Worm (Caenorhabditis elegans): Measurements from ENCODE around the gene Y81B9A.2.

Y81B9A.2 gene

ce11 chrX:9213873-9214341 lies 30.0 kb downstream of the Y81B9A.2 start, which contains the start of gene C35B8.3:
TSS of gene C35B8.3 (plus strand) at chrX:9213923.
- TF ChIP-seq fos-1 (tag; optimal IDR thresholded peaks at IDR 0.05) = no peak
- peak; percentile 80 for TF ChIP-seq nhr-23 (tag; optimal IDR thresholded peaks at IDR 0.05)
- TF ChIP-seq elt-2 (tag; optimal IDR thresholded peaks at IDR 0.05) = peak; percentile 86
- no peak for TF ChIP-seq egl-5 (tag; optimal IDR thresholded peaks at IDR 0.05)
- TF ChIP-seq pha-4 (tag; optimal IDR thresholded peaks at IDR 0.05) = peak; percentile 31
- no peak for TF ChIP-seq nhr-237 (tag; optimal IDR thresholded peaks at IDR 0.05)
- peak; percentile 54 for TF ChIP-seq pqm-1 (tag; optimal IDR thresholded peaks at IDR 0.05)
- peak; percentile 18 for TF ChIP-seq ceh-28 (tag; optimal IDR thresholded peaks at IDR 0.05)
- TF ChIP-seq lsy-12 (tag; optimal IDR thresholded peaks at IDR 0.05) = peak; percentile 7
- TF ChIP-seq nhr-43 (tag; optimal IDR thresholded peaks at IDR 0.05; ENCODE audit: poor library complexity, severe bottlenecking) = peak; percentile 69
- TF ChIP-seq nhr-25 (tag; optimal IDR thresholded peaks at IDR 0.05) = peak; percentile 52
- TF ChIP-seq jun-1 (tag; optimal IDR thresholded peaks at IDR 0.05) = peak; percentile 76
- TF ChIP-seq mdl-1 (tag; optimal IDR thresholded peaks at IDR 0.05) = peak; percentile 46
- no peak for TF ChIP-seq mml-1 (tag; optimal IDR thresholded peaks at IDR 0.05)

ce11 chrX:9225273-9225672 lies 41.3 kb downstream of the Y81B9A.2 start:
- TF ChIP-seq tbx-2 (tag; optimal IDR thresholded peaks at IDR 0.05) (no peak), egl-27 (tag; optimal IDR thresholded peaks at IDR 0.05) (peak; percentile 53), nhr-23 (tag; optimal IDR thresholded peaks at IDR 0.05) (peak; percentile 11), ZK546.5 (tag; optimal IDR thresholded peaks at IDR 0.05) (no peak), pha-4 (tag; optimal IDR thresholded peaks at IDR 0.05) (peak; percentile 69), nhr-25 (tag; optimal IDR thresholded peaks at IDR 0.05) (peak; percentile 68), nhr-28 (tag; optimal IDR thresholded peaks at IDR 0.05) (no peak), egl-5 (tag; optimal IDR thresholded peaks at IDR 0.05) (no peak), nhr-43 (tag; optimal IDR thresholded peaks at IDR 0.05; ENCODE audit: poor library complexity, severe bottlenecking) (peak; percentile 20), ztf-11 (tag; optimal IDR thresholded peaks at IDR 0.05) (no peak), hmg-11 (tag; optimal IDR thresholded peaks at IDR 0.05) (peak; percentile 19), nhr-76 (tag; optimal IDR thresholded peaks at IDR 0.05) (no peak), elt-1 (tag; optimal IDR thresholded peaks at IDR 0.05) (peak; percentile 1), pqm-1 (tag; optimal IDR thresholded peaks at IDR 0.05) (peak; percentile 45), ceh-16 (tag; optimal IDR thresholded peaks at IDR 0.05) (no peak), elt-2 (tag; optimal IDR thresholded peaks at IDR 0.05) (peak; percentile 60), lsy-12 (tag; optimal IDR thresholded peaks at IDR 0.05) (peak; percentile 15), jun-1 (tag; optimal IDR thresholded peaks at IDR 0.05) (peak; percentile 14)

ce11 chrX:9226904-9227303 lies 43.0 kb downstream of the Y81B9A.2 start:
- TF ChIP-seq aly-2 (tag; optimal IDR thresholded peaks at IDR 0.05) (no peak), nhr-77 (tag; optimal IDR thresholded peaks at IDR 0.05) (no peak), ceh-82 (tag; optimal IDR thresholded peaks at IDR 0.05) (no peak), nhr-23 (tag; optimal IDR thresholded peaks at IDR 0.05) (peak; percentile 55), pha-4 (tag; optimal IDR thresholded peaks at IDR 0.05) (peak; percentile 11), lin-15B (tag; optimal IDR thresholded peaks at IDR 0.05) (no peak)

ce11 chrX:9228441-9228840 lies 44.5 kb downstream of the Y81B9A.2 start:
- TF ChIP-seq elt-3 (tag; optimal IDR thresholded peaks at IDR 0.05) (peak in 1 of 3 experiments; percentile 21), egl-27 (tag; optimal IDR thresholded peaks at IDR 0.05) (no peak), aly-2 (tag; optimal IDR thresholded peaks at IDR 0.05) (no peak), hmg-11 (tag; optimal IDR thresholded peaks at IDR 0.05) (no peak), egl-5 (tag; optimal IDR thresholded peaks at IDR 0.05) (peak; percentile 55), lin-39 (tag; optimal IDR thresholded peaks at IDR 0.05) (no peak), unc-39 (tag; optimal IDR thresholded peaks at IDR 0.05) (no peak), zag-1 (tag; optimal IDR thresholded peaks at IDR 0.05) (no peak), elt-1 (tag; optimal IDR thresholded peaks at IDR 0.05) (peak; percentile 86), nhr-11 (tag; optimal IDR thresholded peaks at IDR 0.05) (no peak), fkh-10 (GFP tag; optimal IDR thresholded peaks at IDR 0.05) (no peak), ceh-9 (tag; optimal IDR thresholded peaks at IDR 0.05) (no peak), mdl-1 (tag; optimal IDR thresholded peaks at IDR 0.05) (no peak), lin-15B (tag; optimal IDR thresholded peaks at IDR 0.05) (no peak), ceh-16 (tag; optimal IDR thresholded peaks at IDR 0.05) (no peak), nhr-76 (tag; optimal IDR thresholded peaks at IDR 0.05) (no peak), sea-2 (GFP tag; optimal IDR thresholded peaks at IDR 0.05) (no peak), ceh-82 (tag; optimal IDR thresholded peaks at IDR 0.05) (no peak), ztf-4 (tag; optimal IDR thresholded peaks at IDR 0.05) (no peak), nhr-43 (tag; optimal IDR thresholded peaks at IDR 0.05; ENCODE audit: poor library complexity, severe bottlenecking) (no peak), fkh-2 (tag; optimal IDR thresholded peaks at IDR 0.05) (no peak), unc-62 (GFP tag; optimal IDR thresholded peaks at IDR 0.05) (no peak), elt-2 (tag; optimal IDR thresholded peaks at IDR 0.05) (no peak), nhr-23 (tag; optimal IDR thresholded peaks at IDR 0.05) (peak; percentile 75), ceh-28 (tag; optimal IDR thresholded peaks at IDR 0.05) (peak; percentile 27), skn-1 (tag; optimal IDR thresholded peaks at IDR 0.05) (no peak), tbx-2 (tag; optimal IDR thresholded peaks at IDR 0.05) (no peak), fos-1 (tag; optimal IDR thresholded peaks at IDR 0.05) (no peak), lsy-12 (tag; optimal IDR thresholded peaks at IDR 0.05) (no peak), nhr-12 (tag; optimal IDR thresholded peaks at IDR 0.05) (no peak), R02D3.7 (tag; optimal IDR thresholded peaks at IDR 0.05) (no peak), daf-12 (tag; optimal IDR thresholded peaks at IDR 0.05) (no peak), nhr-25 (tag; optimal IDR thresholded peaks at IDR 0.05) (peak; percentile 44), mml-1 (tag; optimal IDR thresholded peaks at IDR 0.05) (no peak), snpc-4 (tag; optimal IDR thresholded peaks at IDR 0.05) (no peak)

Measured in whole organism, L3 larva.